Fruit fly (Drosophila melanogaster): ENCODE measurements around the gene Gr66a.

Gene Gr66a

DNA sequence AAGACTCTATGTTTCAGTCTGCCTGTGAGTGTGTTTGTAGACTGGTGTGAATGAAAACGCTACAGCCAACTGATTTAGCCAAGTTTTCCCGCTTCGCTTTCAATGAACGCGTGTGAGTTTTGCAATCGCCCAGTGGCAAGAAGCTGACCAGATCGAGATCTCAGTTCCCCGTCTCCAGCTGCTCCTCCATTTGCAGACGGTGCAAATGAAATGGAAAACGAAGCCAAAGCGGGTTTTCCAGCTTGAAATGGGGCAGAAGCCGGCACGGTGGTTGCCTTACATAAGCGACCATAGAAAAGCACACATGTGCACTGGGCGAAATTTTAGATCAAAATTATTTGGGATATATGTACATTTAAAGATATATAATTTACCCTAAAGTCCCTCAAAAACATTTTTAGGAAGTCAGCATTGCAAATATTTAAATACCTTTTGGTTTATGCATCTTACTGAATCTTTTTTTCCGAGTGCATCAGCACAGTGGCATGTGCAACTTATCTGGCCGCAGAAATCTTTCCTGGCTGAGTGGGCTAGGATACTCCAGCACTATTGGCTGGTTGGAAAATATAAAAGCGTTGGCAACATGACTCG, 12.2 kb upstream of the Gr66a start, which contains the start of gene CG43059 (continued):
- TF ChIP-seq dimm (GFP tag; IDR thresholded peaks at IDR 0.05) (no peak), CG1603 (tag; optimal IDR thresholded peaks at IDR 0.05) (peak; percentile 28), Med (GFP tag) (peak; percentile 53), C15 (GFP tag; IDR thresholded peaks at IDR 0.05) (peak; percentile 22; the same call in 1 of the 3 replicates), CG1529 (GFP tag; optimal IDR thresholded peaks at IDR 0.05) (no peak), Fer1 (GFP tag; optimal IDR thresholded peaks at IDR 0.05) (no peak), row (GFP tag; IDR thresholded peaks at IDR 0.05) (0 out of 3 replicates have a peak, but pooled peaks have one; percentile 9), Awh (GFP tag; IDR thresholded peaks at IDR 0.05) (0 out of 2 replicates have a peak, but pooled peaks have one; percentile 29), rib (GFP tag; IDR thresholded peaks at IDR 0.05) (no peak), BtbVII (GFP tag; optimal IDR thresholded peaks at IDR 0.05) (no peak), scrt (GFP tag; optimal IDR thresholded peaks at IDR 0.05) (no peak), Ada2b (GFP tag; IDR thresholded peaks at IDR 0.05) (0 out of 2 replicates have a peak, but pooled peaks have one; percentile 25), Ets65A (GFP tag) (peak; percentile 38)

- peak; percentile 31; the same call in 1 of the 2 replicates for TF ChIP-seq Oaz (GFP tag; IDR thresholded peaks at IDR 0.05)
- TF ChIP-seq Sin3A (optimal IDR thresholded peaks at IDR 0.05): peak; percentile 83
- no peak for TF ChIP-seq jumu (GFP tag; optimal IDR thresholded peaks at IDR 0.05)
- peak; percentile 38 for TF ChIP-seq bcd (GFP tag; optimal IDR thresholded peaks at IDR 0.05)
- TF ChIP-seq CG11695 (GFP tag; IDR thresholded peaks at IDR 0.05): peak; percentile 60; the same call in 2 of the 3 replicates
- TF ChIP-seq CG11093 (GFP tag; IDR thresholded peaks at IDR 0.05): peak; percentile 42; the same call in 1 of the 3 replicates
- no peak for TF ChIP-seq Kr (GFP tag; optimal IDR thresholded peaks at IDR 0.05)
- TF ChIP-seq Bteb2 (GFP tag; optimal IDR thresholded peaks at IDR 0.05): peak; percentile 35
- no peak; the same call in 2 of the 3 replicates for TF ChIP-seq Mrtf (GFP tag; IDR thresholded peaks at IDR 0.05)
- TF ChIP-seq zen (tag; optimal IDR thresholded peaks at IDR 0.05): peak; percentile 89
- no peak for TF ChIP-seq Dip2 (GFP tag; IDR thresholded peaks at IDR 0.05)
- peak; percentile 54 for TF ChIP-seq Ptx1 (GFP tag; IDR thresholded peaks at IDR 0.05)
- TF ChIP-seq CG9876 (GFP tag; optimal IDR thresholded peaks at IDR 0.05): no peak
- no peak for TF ChIP-seq bigmax (GFP tag; optimal IDR thresholded peaks at IDR 0.05)
- TF ChIP-seq dm (GFP tag; optimal IDR thresholded peaks at IDR 0.05): peak; percentile 49
- TF ChIP-seq Xrp1 (GFP tag; IDR thresholded peaks at IDR 0.05): peak; percentile 77
- TF ChIP-seq CG1792 (GFP tag; optimal IDR thresholded peaks at IDR 0.05): no peak
- TF ChIP-seq NK7.1 (GFP tag; optimal IDR thresholded peaks at IDR 0.05): no peak
- 0 out of 3 replicates have a peak, but pooled peaks have one; percentile 47 for TF ChIP-seq CG2889 (GFP tag; IDR thresholded peaks at IDR 0.05)
- no peak for TF ChIP-seq CG2129 (GFP tag; IDR thresholded peaks at IDR 0.05; ENCODE audit: partially characterized antibody)
- peak; percentile 41 for TF ChIP-seq Sry-δ (GFP tag; optimal IDR thresholded peaks at IDR 0.05)
- no peak for TF ChIP-seq CG10431 (GFP tag; optimal IDR thresholded peaks at IDR 0.05)
- TF ChIP-seq unc-4 (GFP tag; IDR thresholded peaks at IDR 0.05; ENCODE audit: partially characterized antibody): peak; percentile 29; the same call in 1 of the 2 replicates
- no peak for TF ChIP-seq CG10321 (GFP tag; IDR thresholded peaks at IDR 0.05)
- peak in 1 of 2 experiments; percentile 74 for TF ChIP-seq bsh (GFP tag; optimal IDR thresholded peaks at IDR 0.05)
- TF ChIP-seq bbx (GFP tag; IDR thresholded peaks at IDR 0.05; ENCODE audit: partially characterized antibody): no peak
- no peak for TF ChIP-seq CG6683 (GFP tag; optimal IDR thresholded peaks at IDR 0.05)
- peak; percentile 96 for TF ChIP-seq CG34422 (GFP tag; IDR thresholded peaks at IDR 0.05)
- no peak for TF ChIP-seq abd-A (tag; optimal IDR thresholded peaks at IDR 0.05)
- peak; percentile 67 for TF ChIP-seq Ada2b (GFP tag; IDR thresholded peaks at IDR 0.05)
- TF ChIP-seq br (optimal IDR thresholded peaks at IDR 0.05): no peak
- TF ChIP-seq CG7963 (GFP tag; IDR thresholded peaks at IDR 0.05; ENCODE audit: partially characterized antibody): no peak
- TF ChIP-seq CG17829 (tag; optimal IDR thresholded peaks at IDR 0.05): peak; percentile 80
- TF ChIP-seq cg (GFP tag; optimal IDR thresholded peaks at IDR 0.05): peak; percentile 97
- TF ChIP-seq ind (GFP tag; optimal IDR thresholded peaks at IDR 0.05): peak; percentile 56
- TF ChIP-seq Dek (tag; optimal IDR thresholded peaks at IDR 0.05): peak; percentile 65
- TF ChIP-seq H2.0 (GFP tag; IDR thresholded peaks at IDR 0.05): peak; percentile 79
Observed at dm6 chr3L:8315141-8315816, 8.5 kb upstream of the Gr66a start, which contains the start of gene Cpsf6. TSS of gene Cpsf6 (minus strand) at chr3L:8315502.
